Worm (Caenorhabditis elegans) whole organism, early embryonic: ENCODE data around the gene aco-1.

Experiments
- B0310.2 ChIP-seq: sonication (generic microtip); optimal IDR thresholded peaks from 2 replicates; lab custom pipeline; 2016; ENCODE audit warnings: mild to moderate bottlenecking, missing genetic modification characterization, missing compliant biosample characterization
- F13C5.2 ChIP-seq: sonication (generic microtip); optimal IDR thresholded peaks from 2 replicates; lab custom pipeline; 2017; ENCODE audit warnings: mild to moderate bottlenecking, missing genetic modification characterization, inconsistent platforms, missing compliant biosample characterization
- aly-1 ChIP-seq: sonication (generic microtip); optimal IDR thresholded peaks from 2 replicates; lab custom pipeline; 2016; ENCODE audit warnings: missing genetic modification characterization, missing compliant biosample characterization
- ama-1 ChIP-seq: fragments of 150-350 bp; optimal IDR thresholded peaks from 2 replicates; lab custom pipeline; 2014
- ceh-13 ChIP-seq: fragments of 200-800 bp; sonication (Bioruptor generic); optimal IDR thresholded peaks from 2 replicates; lab custom pipeline; 2018; ENCODE audit warnings: mild to moderate bottlenecking, missing genetic modification characterization, missing compliant biosample characterization
- ceh-36 ChIP-seq: sonication (generic microtip); optimal IDR thresholded peaks from 2 replicates; lab custom pipeline; 2016; ENCODE audit warnings: missing genetic modification characterization, inconsistent platforms, missing compliant biosample characterization
- ets-7 ChIP-seq: sonication (generic microtip); optimal IDR thresholded peaks from 2 replicates; lab custom pipeline; 2016; ENCODE audit warnings: missing genotype, missing genetic modification characterization, missing compliant biosample characterization
- flt-1 ChIP-seq: fragments of 200-800 bp; sonication (Bioruptor generic); IDR thresholded peaks from 2 replicates; pipeline ENCODE4 v1.3.6; 2022; ENCODE audit warnings: missing genetic modification characterization, missing compliant biosample characterization
- hmbx-1 ChIP-seq: sonication (generic microtip); optimal IDR thresholded peaks from 2 replicates; lab custom pipeline; 2016; ENCODE audit warnings: mild to moderate bottlenecking, missing genetic modification characterization, missing compliant biosample characterization
- hmg-4 ChIP-seq: fragments of 200-800 bp; sonication (Bioruptor generic); optimal IDR thresholded peaks from 2 replicates; lab custom pipeline; 2018; ENCODE audit warnings: mild to moderate bottlenecking, missing genetic modification characterization, missing compliant biosample characterization
- hnd-1 ChIP-seq: sonication (generic microtip); optimal IDR thresholded peaks from 2 replicates; lab custom pipeline; 2016; ENCODE audit warnings: missing genetic modification characterization, missing compliant biosample characterization
- pes-1 ChIP-seq: fragments of 200-800 bp; sonication (Bioruptor generic); IDR thresholded peaks from 2 replicates; pipeline ENCODE4 v1.3.6; 2022; ENCODE audit warnings: missing genetic modification reagents, missing genetic modification characterization, missing compliant biosample characterization
- scrt-1 ChIP-seq: fragments of 200-800 bp; sonication (Bioruptor generic); IDR thresholded peaks from 2 replicates; pipeline ENCODE4 v1.3.6; 2022; ENCODE audit warnings: missing genetic modification characterization, missing compliant biosample characterization
- sea-1 ChIP-seq: fragments of 200-800 bp; sonication (Bioruptor generic); conservative IDR thresholded peaks from 2 replicates; pipeline ENCODE4 v1.3.6; 2022; ENCODE audit warnings: missing genetic modification characterization, missing compliant biosample characterization
- tbx-11 ChIP-seq: fragments of 200-800 bp; sonication (Bioruptor generic); IDR thresholded peaks from 2 replicates; pipeline ENCODE4 v1.3.6; 2022; ENCODE audit warnings: missing genetic modification characterization, missing compliant biosample characterization
- tbx-37 ChIP-seq: fragments of 200-800 bp; sonication (Bioruptor generic); conservative IDR thresholded peaks from 2 replicates; pipeline ENCODE4 v1.3.6; 2022; ENCODE audit warnings: missing genetic modification reagents, missing genetic modification characterization, missing compliant biosample characterization
- tra-4 ChIP-seq: sonication (generic microtip); optimal IDR thresholded peaks from 2 replicates; lab custom pipeline; 2017; ENCODE audit warnings: missing genetic modification characterization, missing compliant biosample characterization

The aco-1 gene

ce11 chrX:11326827-11327226 lies 12.8 kb upstream of the aco-1 start, which contains the start of gene ZK455.5:
Gene ZK455.5 (minus strand): TSS chrX:11326927.
- TF ChIP-seq ceh-36 (tag; lab: Kevin White, UChicago) (no peak), ets-7 (tag; lab: Kevin White, UChicago) (no peak)

ce11 chrX:11328710-11329109 lies 11.0 kb upstream of the aco-1 start:
- no peak for TF ChIP-seq hmbx-1 (tag; lab: Kevin White, UChicago)
- TF ChIP-seq pes-1 (GFP tag; lab: Robert Waterston, UW): no peak
- no peak for TF ChIP-seq hnd-1 (tag; lab: Kevin White, UChicago)
- no peak for TF ChIP-seq hmg-4
- no peak for TF ChIP-seq F13C5.2 (tag; lab: Kevin White, UChicago)
- no peak for TF ChIP-seq tbx-37 (GFP tag; lab: Robert Waterston, UW)
- no peak for TF ChIP-seq ceh-36 (tag; lab: Kevin White, UChicago)
- TF ChIP-seq tra-4 (tag; lab: Kevin White, UChicago): no peak
- no peak for TF ChIP-seq ceh-13 (GFP tag; lab: Kevin White, UChicago)
- TF ChIP-seq ets-7 (tag; lab: Kevin White, UChicago): no peak
- no peak for TF ChIP-seq tbx-11 (GFP tag; lab: Robert Waterston, UW)
- TF ChIP-seq aly-1 (tag; lab: Kevin White, UChicago): no peak
- TF ChIP-seq ama-1: no peak
- TF ChIP-seq sea-1: no peak
- TF ChIP-seq scrt-1 (GFP tag; lab: Robert Waterston, UW): no peak
- no peak for TF ChIP-seq B0310.2 (tag; lab: Kevin White, UChicago)
- no peak for TF ChIP-seq flt-1

ce11 chrX:11329424-11329823 lies 10.2 kb upstream of the aco-1 start, which contains the start of gene npr-9:
Gene npr-9 (plus strand): TSS chrX:11329724.
- TF ChIP-seq ceh-36 (tag; lab: Kevin White, UChicago) (no peak), scrt-1 (GFP tag; lab: Robert Waterston, UW) (no peak), tbx-37 (GFP tag; lab: Robert Waterston, UW) (no peak), flt-1 (no peak), tbx-11 (GFP tag; lab: Robert Waterston, UW) (no peak), aly-1 (tag; lab: Kevin White, UChicago) (no peak), ceh-13 (GFP tag; lab: Kevin White, UChicago) (no peak), tra-4 (tag; lab: Kevin White, UChicago) (no peak), hmbx-1 (tag; lab: Kevin White, UChicago) (no peak), ama-1 (no peak), sea-1 (no peak), F13C5.2 (tag; lab: Kevin White, UChicago) (no peak), pes-1 (GFP tag; lab: Robert Waterston, UW) (no peak), hmg-4 (no peak), ets-7 (tag; lab: Kevin White, UChicago) (no peak), B0310.2 (tag; lab: Kevin White, UChicago) (no peak)

ce11 chrX:11337095-11337494 lies 2.6 kb upstream of the aco-1 start:
- TF ChIP-seq aly-1 (tag; lab: Kevin White, UChicago) (no peak), ama-1 (no peak), sea-1 (no peak)

- TF ChIP-seq hnd-1 (tag; lab: Kevin White, UChicago) (no peak), scrt-1 (GFP tag; lab: Robert Waterston, UW) (no peak), ceh-36 (tag; lab: Kevin White, UChicago) (no peak), tbx-11 (GFP tag; lab: Robert Waterston, UW) (no peak), ama-1 (no peak), ceh-13 (GFP tag; lab: Kevin White, UChicago) (no peak), ets-7 (tag; lab: Kevin White, UChicago) (no peak), flt-1 (no peak), pes-1 (GFP tag; lab: Robert Waterston, UW) (no peak), tra-4 (tag; lab: Kevin White, UChicago) (no peak), F13C5.2 (tag; lab: Kevin White, UChicago) (no peak), hmg-4 (no peak), hmbx-1 (tag; lab: Kevin White, UChicago) (no peak), sea-1 (no peak), B0310.2 (tag; lab: Kevin White, UChicago) (no peak), aly-1 (tag; lab: Kevin White, UChicago) (no peak), tbx-37 (GFP tag; lab: Robert Waterston, UW) (no peak)
Measured at ce11 chrX:11337783-11338182, 1.9 kb upstream of the aco-1 start, which contains the start of gene gcy-9. Gene gcy-9 (minus strand): TSS chrX:11337883.

ce11 chrX:11340478-11340877 lies 804 bp downstream of the aco-1 start:
- TF ChIP-seq ceh-13 (GFP tag; lab: Kevin White, UChicago) (no peak), ceh-36 (tag; lab: Kevin White, UChicago) (no peak), tbx-37 (GFP tag; lab: Robert Waterston, UW) (no peak), flt-1 (no peak), ets-7 (tag; lab: Kevin White, UChicago) (no peak), B0310.2 (tag; lab: Kevin White, UChicago) (no peak)

- TF ChIP-seq tbx-11 (GFP tag; lab: Robert Waterston, UW) (no peak), pes-1 (GFP tag; lab: Robert Waterston, UW) (no peak), ceh-13 (GFP tag; lab: Kevin White, UChicago) (no peak), tra-4 (tag; lab: Kevin White, UChicago) (no peak)
Measured at ce11 chrX:11344899-11345298, 5.2 kb downstream of the aco-1 start.

ce11 chrX:11345471-11345870 lies 5.8 kb downstream of the aco-1 start:
- TF ChIP-seq hmg-4 (no peak), tra-4 (tag; lab: Kevin White, UChicago) (no peak), hnd-1 (tag; lab: Kevin White, UChicago) (no peak), ets-7 (tag; lab: Kevin White, UChicago) (no peak), F13C5.2 (tag; lab: Kevin White, UChicago) (no peak), tbx-11 (GFP tag; lab: Robert Waterston, UW) (no peak), hmbx-1 (tag; lab: Kevin White, UChicago) (no peak), flt-1 (no peak), tbx-37 (GFP tag; lab: Robert Waterston, UW) (no peak), ceh-13 (GFP tag; lab: Kevin White, UChicago) (no peak), ceh-36 (tag; lab: Kevin White, UChicago) (no peak), ama-1 (no peak), pes-1 (GFP tag; lab: Robert Waterston, UW) (no peak), aly-1 (tag; lab: Kevin White, UChicago) (no peak), sea-1 (no peak), scrt-1 (GFP tag; lab: Robert Waterston, UW) (no peak), B0310.2 (tag; lab: Kevin White, UChicago) (no peak)
